Fruit fly (Drosophila melanogaster) whole organism, adult: ENCODE data around the gene Ns1.
A peak's percentile ranks its signal among the peaks of the same experiment; 100 is the strongest.

Experiments used
- CG11617 ChIP-seq: fragments of 200-800 bp; sonication (Bioruptor generic); optimal IDR thresholded peaks from 2 replicates; lab custom pipeline; 2017; ENCODE audit warnings: mild to moderate bottlenecking, missing biosample characterization, missing genetic modification reagents, missing genetic modification characterization
- CG12768 ChIP-seq: fragments of 200-800 bp; sonication (Bioruptor generic); optimal IDR thresholded peaks from 2 replicates; lab custom pipeline; 2017; ENCODE audit warnings: missing biosample characterization, missing genetic modification characterization, mild to moderate bottlenecking, moderate library complexity, missing genetic modification reagents
- CG14711 ChIP-seq: fragments of 200-800 bp; sonication (Bioruptor generic); optimal IDR thresholded peaks from 2 replicates; lab custom pipeline; 2018; ENCODE audit warnings: missing biosample characterization, mild to moderate bottlenecking, missing genetic modification characterization, moderate library complexity
- CG1620 ChIP-seq: fragments of 200-800 bp; sonication (Bioruptor generic); optimal IDR thresholded peaks from 2 replicates; lab custom pipeline; 2016; ENCODE audit warnings: missing biosample characterization, missing genetic modification characterization
- CG33017 ChIP-seq: fragments of 200-800 bp; sonication (Bioruptor generic); optimal IDR thresholded peaks from 2 replicates; lab custom pipeline; 2018; ENCODE audit warnings: missing biosample characterization, mild to moderate bottlenecking, missing genetic modification characterization, moderate library complexity
- CG5204 ChIP-seq: fragments of 200-800 bp; sonication (Bioruptor generic); optimal IDR thresholded peaks from 2 replicates; lab custom pipeline; 2016; ENCODE audit warnings: missing biosample characterization, missing genetic modification characterization
- CG7045 ChIP-seq: fragments of 200-800 bp; sonication (Bioruptor generic); optimal IDR thresholded peaks from 2 replicates; lab custom pipeline; 2017; ENCODE audit warnings: missing biosample characterization, mild to moderate bottlenecking, missing genetic modification characterization
- CG7101 ChIP-seq: fragments of 200-800 bp; sonication (Bioruptor generic); optimal IDR thresholded peaks from 2 replicates; lab custom pipeline; 2018; ENCODE audit warnings: missing biosample characterization, mild to moderate bottlenecking, missing genetic modification characterization, moderate library complexity
- Clk ChIP-seq: fragments of 200-800 bp; sonication (Bioruptor generic); optimal IDR thresholded peaks from 2 replicates; lab custom pipeline; 2017; ENCODE audit warnings: missing biosample characterization, missing genetic modification characterization
- Crg-1 ChIP-seq: fragments of 200-800 bp; sonication (Bioruptor generic); optimal IDR thresholded peaks from 2 replicates; lab custom pipeline; 2016; ENCODE audit warnings: missing biosample characterization, missing genetic modification characterization
- Hr96 ChIP-seq: fragments of 200-800 bp; sonication (Bioruptor generic); optimal IDR thresholded peaks from 2 replicates; lab custom pipeline; 2016; ENCODE audit warnings: missing biosample characterization, missing genetic modification characterization
- Mnt ChIP-seq: fragments of 200-800 bp; sonication (Bioruptor generic); optimal IDR thresholded peaks from 2 replicates; lab custom pipeline; 2016; ENCODE audit warnings: missing biosample characterization, mild to moderate bottlenecking, missing genetic modification characterization
- bab1 ChIP-seq: fragments of 200-800 bp; sonication (Bioruptor generic); optimal IDR thresholded peaks from 3 replicates; lab custom pipeline; 2019; ENCODE audit warnings: missing biosample characterization, mild to moderate bottlenecking, missing genetic modification characterization, moderate library complexity
- cic ChIP-seq: fragments of 200-800 bp; sonication (Bioruptor generic); optimal IDR thresholded peaks from 2 replicates; lab custom pipeline; 2017; ENCODE audit warnings: missing biosample characterization, mild to moderate bottlenecking, missing genetic modification characterization, moderate library complexity
- cnc ChIP-seq, 2 experiments: fragments of >200 bp; optimal IDR thresholded peaks; 2 replicates each; lab custom pipeline; 2017
- kay ChIP-seq: fragments of 200-800 bp; sonication (Bioruptor generic); peaks from one replicate; lab custom pipeline; 2016; ENCODE audit warnings: missing biosample characterization, missing genetic modification characterization, borderline replicate concordance
- ovo ChIP-seq: fragments of 200-800 bp; sonication (Bioruptor generic); optimal IDR thresholded peaks from 2 replicates; lab custom pipeline; 2016; ENCODE audit warnings: missing biosample characterization, missing genetic modification characterization
- pad ChIP-seq: fragments of 200-800 bp; sonication (Bioruptor generic); optimal IDR thresholded peaks from 3 replicates; lab custom pipeline; 2017; ENCODE audit warnings: missing biosample characterization, missing genetic modification characterization, mild to moderate bottlenecking, moderate library complexity, missing genetic modification reagents
- tj ChIP-seq: fragments of 200-800 bp; sonication (Bioruptor generic); optimal IDR thresholded peaks from 3 replicates; lab custom pipeline; 2017; ENCODE audit warnings: missing biosample characterization, mild to moderate bottlenecking, missing genetic modification characterization, moderate library complexity
- toe ChIP-seq: fragments of 200-800 bp; sonication (Bioruptor generic); optimal IDR thresholded peaks from 2 replicates; lab custom pipeline; 2016; ENCODE audit warnings: missing biosample characterization, missing genetic modification characterization

The Ns1 gene

dm6 chr3R:17072526-17073114 is at the start of gene Ns1, which contains the start of gene mRpS11:
Gene Ns1, minus strand, starts transcription at chr3R:17072675.
Gene mRpS11, plus strand, starts transcription at chr3R:17072732.
- TF ChIP-seq Clk (no peak), bab1 (GFP tag; lab: Kevin White, UChicago) (peak; percentile 21), CG1620 (GFP tag; lab: Kevin White, UChicago) (peak; percentile 51), Crg-1 (GFP tag; lab: Kevin White, UChicago) (peak; percentile 66), CG7101 (tag; lab: Kevin White, UChicago) (peak; percentile 58), Mnt (GFP tag; lab: Kevin White, UChicago) (peak; percentile 99), cnc (optimal IDR thresholded peaks at IDR 0.05; lab: Kevin White, UChicago) (no peak), CG5204 (GFP tag; lab: Kevin White, UChicago) (no peak), CG14711 (tag; lab: Kevin White, UChicago) (peak; percentile 33), pad (peak; percentile 50), kay (no peak), cic (GFP tag; lab: Kevin White, UChicago) (peak; percentile 46), CG12768 (GFP tag; lab: Kevin White, UChicago) (peak; percentile 35), ovo (GFP tag; lab: Kevin White, UChicago) (peak; percentile 31), tj (GFP tag; lab: Kevin White, UChicago) (peak; percentile 3), CG11617 (peak; percentile 54)

dm6 chr3R:17121277-17121676 is 48.8 kb upstream of the Ns1 start, which contains the start of gene CG42779:
Gene CG42779, plus strand, starts transcription at chr3R:17121577.
- TF ChIP-seq Hr96: no peak
- no peak for TF ChIP-seq cnc (optimal IDR thresholded peaks at IDR 0.05; lab: Kevin White, UChicago)
- no peak for TF ChIP-seq CG1620 (GFP tag; lab: Kevin White, UChicago)
- TF ChIP-seq bab1 (GFP tag; lab: Kevin White, UChicago): no peak
- TF ChIP-seq CG12768 (GFP tag; lab: Kevin White, UChicago): no peak
- no peak for TF ChIP-seq tj (GFP tag; lab: Kevin White, UChicago)
- TF ChIP-seq toe (GFP tag; lab: Kevin White, UChicago): no peak
- TF ChIP-seq CG11617: no peak

dm6 chr3R:17120165-17120564 is 47.7 kb upstream of the Ns1 start, which contains the start of gene CG34278:
Gene CG34278, plus strand, starts transcription at chr3R:17120465.
- TF ChIP-seq pad (no peak), CG12768 (GFP tag; lab: Kevin White, UChicago) (no peak), CG7101 (tag; lab: Kevin White, UChicago) (no peak), cnc (optimal IDR thresholded peaks at IDR 0.05; lab: Kevin White, UChicago) (no peak), kay (no peak), Clk (no peak), toe (GFP tag; lab: Kevin White, UChicago) (no peak), bab1 (GFP tag; lab: Kevin White, UChicago) (no peak), CG14711 (tag; lab: Kevin White, UChicago) (no peak), Mnt (GFP tag; lab: Kevin White, UChicago) (no peak), tj (GFP tag; lab: Kevin White, UChicago) (no peak), CG33017 (tag; lab: Kevin White, UChicago) (no peak), Crg-1 (GFP tag; lab: Kevin White, UChicago) (no peak)

DNA sequence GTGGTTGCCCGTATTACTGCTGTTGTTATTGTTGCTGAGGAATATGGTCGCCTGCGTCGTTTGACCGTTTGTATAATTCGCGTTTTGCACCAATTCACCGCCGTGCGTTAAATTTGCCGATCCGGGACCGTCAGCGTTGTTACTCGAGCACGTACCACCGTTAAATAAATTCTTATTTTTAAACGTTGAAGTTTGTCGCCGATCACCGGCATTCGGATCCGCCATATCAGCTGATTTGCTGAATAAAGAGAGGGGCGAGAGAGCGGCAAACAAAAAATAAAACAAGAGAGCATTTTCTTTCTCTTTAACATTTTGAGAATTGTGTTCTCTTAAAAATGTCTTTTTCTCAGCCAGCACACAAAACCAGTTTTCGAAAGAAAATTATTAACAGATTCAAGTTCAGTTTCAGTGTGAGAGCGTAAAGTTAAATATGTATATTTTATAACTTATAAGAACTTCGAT is 46.5 kb upstream of the Ns1 start:
- TF ChIP-seq CG1620 (GFP tag; lab: Kevin White, UChicago) (no peak), tj (GFP tag; lab: Kevin White, UChicago) (peak; percentile 80), Mnt (GFP tag; lab: Kevin White, UChicago) (peak; percentile 7), CG7045 (GFP tag; lab: Kevin White, UChicago) (no peak), CG33017 (tag; lab: Kevin White, UChicago) (peak; percentile 2), Crg-1 (GFP tag; lab: Kevin White, UChicago) (no peak), Hr96 (no peak), cic (GFP tag; lab: Kevin White, UChicago) (peak; percentile 11), CG12768 (GFP tag; lab: Kevin White, UChicago) (peak; percentile 6), pad (no peak), bab1 (GFP tag; lab: Kevin White, UChicago) (peak; percentile 43), CG7101 (tag; lab: Kevin White, UChicago) (peak; percentile 3)

- no peak for TF ChIP-seq Clk
- no peak for TF ChIP-seq Crg-1 (GFP tag; lab: Kevin White, UChicago)
- no peak for TF ChIP-seq pad
These were observed 45.3 kb upstream of the Ns1 start for dm6 chr3R:17117607-17118327.

DNA sequence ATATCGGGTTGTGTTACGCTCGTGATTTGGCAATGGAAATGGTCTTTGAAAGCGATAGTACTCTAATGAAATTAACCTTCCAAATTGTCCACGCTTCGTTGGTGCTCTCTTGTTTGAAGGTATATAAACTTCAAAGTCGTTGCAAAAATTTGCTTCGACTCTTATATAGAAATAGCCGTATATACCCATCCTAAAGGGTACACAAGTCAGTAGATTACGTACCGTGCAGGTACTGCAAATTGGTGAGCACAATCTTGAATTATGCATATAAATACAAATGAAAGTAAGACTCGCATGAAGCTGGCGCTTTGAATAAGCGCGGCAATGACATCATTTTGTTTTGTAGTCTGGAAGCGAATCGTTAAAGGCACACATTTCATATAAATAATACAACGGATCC is 43.8 kb upstream of the Ns1 start:
- peak; percentile 90 for TF ChIP-seq kay
- TF ChIP-seq CG12768 (GFP tag; lab: Kevin White, UChicago): peak; percentile 30
- no peak for TF ChIP-seq cnc (optimal IDR thresholded peaks at IDR 0.05; lab: Kevin White, UChicago)
- TF ChIP-seq Crg-1 (GFP tag; lab: Kevin White, UChicago): no peak
- no peak for TF ChIP-seq cic (GFP tag; lab: Kevin White, UChicago)
- TF ChIP-seq CG11617: no peak
- TF ChIP-seq CG7101 (tag; lab: Kevin White, UChicago): peak; percentile 19
- TF ChIP-seq CG14711 (tag; lab: Kevin White, UChicago): peak; percentile 43
- TF ChIP-seq CG7045 (GFP tag; lab: Kevin White, UChicago): no peak
